In genomic region chr3R:30413795-30414194, dm6 we compare ENCODE assay signal across 1 fruit fly cellular context.
TF ChIP-seq lines count a peak whose summit lies in the region.

No protein-coding gene starts in this region.

TF ChIP-seq in whole organism, embryonic, 481 proteins besides CTCF, POLR2A, EP300 and RAD21 (continued from another document and continues in another):
- TF ChIP-seq rib (GFP tag; IDR thresholded peaks at IDR 0.05; lab: Robert Waterston, UW) = no peak
- 0 out of 2 replicates have a peak, but pooled peaks have one; percentile 16 for TF ChIP-seq danr (GFP tag; IDR thresholded peaks at IDR 0.05; lab: Robert Waterston, UW)
- TF ChIP-seq Rx (GFP tag; IDR thresholded peaks at IDR 0.05; lab: Robert Waterston, UW) = no peak
- peak; percentile 38 for TF ChIP-seq sisA (GFP tag; IDR thresholded peaks at IDR 0.05; lab: Robert Waterston, UW)
- peak; percentile 59 for TF ChIP-seq Ptx1 (GFP tag; IDR thresholded peaks at IDR 0.05; lab: Robert Waterston, UW)
- peak; percentile 59 for TF ChIP-seq CG12391 (tag; optimal IDR thresholded peaks at IDR 0.05; lab: Kevin White, UChicago)
- TF ChIP-seq seq (GFP tag; IDR thresholded peaks at IDR 0.05; lab: Robert Waterston, UW) = 0 out of 2 replicates have a peak, but pooled peaks have one; percentile 22
- peak; percentile 49; the same call in 2 of the 3 replicates for TF ChIP-seq croc (GFP tag; conservative IDR thresholded peaks at IDR 0.05; lab: Robert Waterston, UW)
- TF ChIP-seq CG34422 (GFP tag; IDR thresholded peaks at IDR 0.05; lab: Robert Waterston, UW) = peak; percentile 55; the same call in 1 of the 3 replicates
- no peak for TF ChIP-seq mirr (GFP tag; optimal IDR thresholded peaks at IDR 0.05; lab: Kevin White, UChicago)
- no peak; the same call in 1 of the 2 replicates for TF ChIP-seq onecut (GFP tag; IDR thresholded peaks at IDR 0.05; lab: Robert Waterston, UW)
- TF ChIP-seq CG13894 (tag; optimal IDR thresholded peaks at IDR 0.05; lab: Kevin White, UChicago) = no peak
- no peak for TF ChIP-seq CG31365 (tag; optimal IDR thresholded peaks at IDR 0.05; lab: Kevin White, UChicago)
- TF ChIP-seq lbe (GFP tag; optimal IDR thresholded peaks at IDR 0.05; lab: Kevin White, UChicago) = no peak
- no peak for TF ChIP-seq knrl (GFP tag; IDR thresholded peaks at IDR 0.05; lab: Robert Waterston, UW; ENCODE audit: partially characterized antibody)
- no peak for TF ChIP-seq ftz-f1 (GFP tag; optimal IDR thresholded peaks at IDR 0.05; lab: Kevin White, UChicago)
- peak; percentile 37 for TF ChIP-seq Atf3 (GFP tag; optimal IDR thresholded peaks at IDR 0.05; lab: Kevin White, UChicago)
- TF ChIP-seq fu2 (GFP tag; optimal IDR thresholded peaks at IDR 0.05; lab: Kevin White, UChicago) = no peak
- TF ChIP-seq emc (GFP tag; optimal IDR thresholded peaks at IDR 0.05; lab: Kevin White, UChicago) = no peak
- no peak for TF ChIP-seq CrebB (tag; optimal IDR thresholded peaks at IDR 0.05; lab: Kevin White, UChicago)
- no peak for TF ChIP-seq Kr (GFP tag; optimal IDR thresholded peaks at IDR 0.05; lab: Kevin White, UChicago)
- TF ChIP-seq exex (tag; optimal IDR thresholded peaks at IDR 0.05; lab: Kevin White, UChicago) = no peak
- peak; percentile 63 for TF ChIP-seq CG18599 (GFP tag; optimal IDR thresholded peaks at IDR 0.05; lab: Kevin White, UChicago)
- no peak for TF ChIP-seq shn (GFP tag; optimal IDR thresholded peaks at IDR 0.05; lab: Kevin White, UChicago)
- peak in 1 of 2 experiments; percentile 61 for TF ChIP-seq Pdp1 (GFP tag; optimal IDR thresholded peaks at IDR 0.05; lab: Kevin White, UChicago)
- peak; percentile 62 for TF ChIP-seq CG2678 (tag; optimal IDR thresholded peaks at IDR 0.05; lab: Kevin White, UChicago)
- peak; percentile 74 for TF ChIP-seq zfh1 (GFP tag; IDR thresholded peaks at IDR 0.05; lab: Robert Waterston, UW)
- TF ChIP-seq tgo (GFP tag; IDR thresholded peaks at IDR 0.05; lab: Robert Waterston, UW) = peak; percentile 33; the same call in 1 of the 3 replicates
- no peak for TF ChIP-seq Nf-YA (GFP tag; IDR thresholded peaks at IDR 0.05; lab: Robert Waterston, UW)
- TF ChIP-seq CG12236 (GFP tag; optimal IDR thresholded peaks at IDR 0.05; lab: Kevin White, UChicago) = peak; percentile 38
- peak; percentile 19; the same call in 1 of the 2 replicates for TF ChIP-seq Atf6 (GFP tag; IDR thresholded peaks at IDR 0.05; lab: Robert Waterston, UW)
- no peak for TF ChIP-seq CG1529 (GFP tag; optimal IDR thresholded peaks at IDR 0.05; lab: Kevin White, UChicago)
- TF ChIP-seq wek (GFP tag; optimal IDR thresholded peaks at IDR 0.05; lab: Kevin White, UChicago) = no peak
- peak; percentile 66 for TF ChIP-seq CG6254 (GFP tag; optimal IDR thresholded peaks at IDR 0.05; lab: Kevin White, UChicago)
- TF ChIP-seq D19A (tag; optimal IDR thresholded peaks at IDR 0.05; lab: Kevin White, UChicago) = peak; percentile 16
- TF ChIP-seq nerfin-2 (GFP tag; IDR thresholded peaks at IDR 0.05; lab: Robert Waterston, UW; ENCODE audit: partially characterized antibody) = no peak
- TF ChIP-seq Doc3 (GFP tag; IDR thresholded peaks at IDR 0.05; lab: Robert Waterston, UW; ENCODE audit: partially characterized antibody) = no peak
- TF ChIP-seq hth (optimal IDR thresholded peaks at IDR 0.05; lab: Kevin White, UChicago) = no peak
- no peak for TF ChIP-seq CG30020 (tag; optimal IDR thresholded peaks at IDR 0.05; lab: Kevin White, UChicago)
- TF ChIP-seq Xrp1 (GFP tag; IDR thresholded peaks at IDR 0.05; lab: Robert Waterston, UW) = peak; percentile 78
- TF ChIP-seq CG17802 (tag; optimal IDR thresholded peaks at IDR 0.05; lab: Kevin White, UChicago) = no peak
- peak; percentile 25 for TF ChIP-seq CG8089 (GFP tag; optimal IDR thresholded peaks at IDR 0.05; lab: Kevin White, UChicago)
- TF ChIP-seq fd96Cb (tag; optimal IDR thresholded peaks at IDR 0.05; lab: Kevin White, UChicago) = peak; percentile 62
- peak; percentile 40 for TF ChIP-seq CG7556 (GFP tag; optimal IDR thresholded peaks at IDR 0.05; lab: Kevin White, UChicago)
- TF ChIP-seq CG18011 (GFP tag; optimal IDR thresholded peaks at IDR 0.05; lab: Kevin White, UChicago) = no peak
- TF ChIP-seq tll (GFP tag; optimal IDR thresholded peaks at IDR 0.05; lab: Kevin White, UChicago) = no peak
- no peak for TF ChIP-seq CG31388 (GFP tag; optimal IDR thresholded peaks at IDR 0.05; lab: Kevin White, UChicago)
- no peak for TF ChIP-seq CG8478 (optimal IDR thresholded peaks at IDR 0.05; lab: Kevin White, UChicago)
- peak; percentile 40; the same call in 1 of the 2 replicates for TF ChIP-seq sens-2 (GFP tag; IDR thresholded peaks at IDR 0.05; lab: Robert Waterston, UW)
- no peak for TF ChIP-seq org-1 (GFP tag; optimal IDR thresholded peaks at IDR 0.05; lab: Kevin White, UChicago)
- peak; percentile 24 for TF ChIP-seq CG15011 (GFP tag; optimal IDR thresholded peaks at IDR 0.05; lab: Kevin White, UChicago)
- no peak for TF ChIP-seq bigmax (GFP tag; optimal IDR thresholded peaks at IDR 0.05; lab: Kevin White, UChicago)
- no peak for TF ChIP-seq CG3995 (GFP tag; optimal IDR thresholded peaks at IDR 0.05; lab: Kevin White, UChicago)
- TF ChIP-seq Hr39 (optimal IDR thresholded peaks at IDR 0.05; lab: Kevin White, UChicago) = no peak
- peak; percentile 73 for TF ChIP-seq CG10979 (tag; optimal IDR thresholded peaks at IDR 0.05; lab: Kevin White, UChicago)
- peak; percentile 35 for TF ChIP-seq CG2875 (GFP tag; optimal IDR thresholded peaks at IDR 0.05; lab: Kevin White, UChicago)
- no peak for TF ChIP-seq Dek (tag; optimal IDR thresholded peaks at IDR 0.05; lab: Kevin White, UChicago)
- TF ChIP-seq Gsc (GFP tag; IDR thresholded peaks at IDR 0.05; lab: Robert Waterston, UW) = no peak
- peak; percentile 44 for TF ChIP-seq Atf-2 (GFP tag; optimal IDR thresholded peaks at IDR 0.05; lab: Kevin White, UChicago)
- TF ChIP-seq grau (tag; optimal IDR thresholded peaks at IDR 0.05; lab: Kevin White, UChicago) = peak; percentile 36
- TF ChIP-seq CG7928 (GFP tag; optimal IDR thresholded peaks at IDR 0.05; lab: Kevin White, UChicago) = no peak
- peak in 1 of 2 experiments; percentile 14 for TF ChIP-seq eve (GFP tag; optimal IDR thresholded peaks at IDR 0.05; lab: Kevin White, UChicago)
- no peak for TF ChIP-seq Ravus (GFP tag; IDR thresholded peaks at IDR 0.05; lab: Robert Waterston, UW)
- TF ChIP-seq CG31441 (GFP tag; IDR thresholded peaks at IDR 0.05; lab: Robert Waterston, UW) = peak; percentile 67
- no peak for TF ChIP-seq HLH4C (GFP tag; IDR thresholded peaks at IDR 0.05; lab: Robert Waterston, UW; ENCODE audit: partially characterized antibody)
- TF ChIP-seq Fer2 (tag; optimal IDR thresholded peaks at IDR 0.05; lab: Kevin White, UChicago) = no peak
- TF ChIP-seq CG4617 (GFP tag; optimal IDR thresholded peaks at IDR 0.05; lab: Kevin White, UChicago; ENCODE audit: borderline replicate concordance) = no peak
- no peak for TF ChIP-seq Scr (GFP tag; IDR thresholded peaks at IDR 0.05; lab: Robert Waterston, UW; ENCODE audit: partially characterized antibody)
- TF ChIP-seq phol (tag; optimal IDR thresholded peaks at IDR 0.05; lab: Kevin White, UChicago) = peak; percentile 69
- no peak; the same call in 1 of the 2 replicates for TF ChIP-seq toy (GFP tag; IDR thresholded peaks at IDR 0.05; lab: Robert Waterston, UW)
- 0 out of 3 replicates have a peak, but pooled peaks have one; percentile 15 for TF ChIP-seq Aef1 (GFP tag; IDR thresholded peaks at IDR 0.05; lab: Robert Waterston, UW)
- peak; percentile 19 for TF ChIP-seq zen (tag; optimal IDR thresholded peaks at IDR 0.05; lab: Kevin White, UChicago)
- TF ChIP-seq CG7745 (tag; optimal IDR thresholded peaks at IDR 0.05; lab: Kevin White, UChicago) = no peak
- no peak for TF ChIP-seq B-H2 (GFP tag; optimal IDR thresholded peaks at IDR 0.05; lab: Kevin White, UChicago)
- TF ChIP-seq CHES-1-like (GFP tag; optimal IDR thresholded peaks at IDR 0.05; lab: Kevin White, UChicago) = no peak
- TF ChIP-seq p53 (GFP tag; optimal IDR thresholded peaks at IDR 0.05; lab: Kevin White, UChicago) = no peak
- TF ChIP-seq hbn (GFP tag; IDR thresholded peaks at IDR 0.05; lab: Robert Waterston, UW; ENCODE audit: partially characterized antibody) = no peak
- TF ChIP-seq CG33557 (GFP tag; optimal IDR thresholded peaks at IDR 0.05; lab: Kevin White, UChicago) = no peak
- TF ChIP-seq NfI (GFP tag; optimal IDR thresholded peaks at IDR 0.05; lab: Kevin White, UChicago) = peak; percentile 30
- no peak for TF ChIP-seq CG3281 (GFP tag; optimal IDR thresholded peaks at IDR 0.05; lab: Kevin White, UChicago)
- peak; percentile 38 for TF ChIP-seq Fer3 (tag; optimal IDR thresholded peaks at IDR 0.05; lab: Kevin White, UChicago)
- no peak for TF ChIP-seq unc-4 (GFP tag; IDR thresholded peaks at IDR 0.05; lab: Robert Waterston, UW; ENCODE audit: partially characterized antibody)
- no peak for TF ChIP-seq hb (GFP tag; IDR thresholded peaks at IDR 0.05; lab: Robert Waterston, UW; ENCODE audit: partially characterized antibody)
- no peak for TF ChIP-seq Bteb2 (GFP tag; optimal IDR thresholded peaks at IDR 0.05; lab: Kevin White, UChicago)
- TF ChIP-seq GATAe (GFP tag; conservative IDR thresholded peaks at IDR 0.05; lab: Robert Waterston, UW) = no peak
- no peak for TF ChIP-seq Dbx (GFP tag; IDR thresholded peaks at IDR 0.05; lab: Robert Waterston, UW)
- TF ChIP-seq CG4730 (GFP tag; IDR thresholded peaks at IDR 0.05; lab: Robert Waterston, UW) = peak; percentile 18; the same call in 1 of the 2 replicates
- no peak for TF ChIP-seq peb (GFP tag; IDR thresholded peaks at IDR 0.05; lab: Robert Waterston, UW)
- no peak for TF ChIP-seq pita (GFP tag; optimal IDR thresholded peaks at IDR 0.05; lab: Kevin White, UChicago)
- peak; percentile 51; the same call in 1 of the 2 replicates for TF ChIP-seq ttk (GFP tag; IDR thresholded peaks at IDR 0.05; lab: Robert Waterston, UW)
- TF ChIP-seq tap (tag; optimal IDR thresholded peaks at IDR 0.05; lab: Kevin White, UChicago) = peak; percentile 17
- peak; percentile 49 for TF ChIP-seq ATbp (GFP tag; optimal IDR thresholded peaks at IDR 0.05; lab: Kevin White, UChicago)
- no peak for TF ChIP-seq disco-r (GFP tag; optimal IDR thresholded peaks at IDR 0.05; lab: Kevin White, UChicago)
- no peak for TF ChIP-seq CG31224 (GFP tag; IDR thresholded peaks at IDR 0.05; lab: Robert Waterston, UW)
- TF ChIP-seq Asciz (GFP tag; optimal IDR thresholded peaks at IDR 0.05; lab: Kevin White, UChicago) = peak; percentile 52
- peak; percentile 38; the same call in 1 of the 2 replicates for TF ChIP-seq Ada2b (GFP tag; IDR thresholded peaks at IDR 0.05; lab: Robert Waterston, UW)
- TF ChIP-seq Spps (tag; optimal IDR thresholded peaks at IDR 0.05; lab: Kevin White, UChicago) = peak; percentile 33
- no peak for TF ChIP-seq CG34224 (GFP tag; IDR thresholded peaks at IDR 0.05; lab: Robert Waterston, UW; ENCODE audit: partially characterized antibody)
- TF ChIP-seq BEAF-32 (GFP tag; optimal IDR thresholded peaks at IDR 0.05; lab: Kevin White, UChicago) = no peak
- TF ChIP-seq CG18262 (tag; optimal IDR thresholded peaks at IDR 0.05; lab: Kevin White, UChicago) = peak; percentile 53
- TF ChIP-seq sima (GFP tag; optimal IDR thresholded peaks at IDR 0.05; lab: Kevin White, UChicago) = no peak
- peak; percentile 25 for TF ChIP-seq caup (GFP tag; optimal IDR thresholded peaks at IDR 0.05; lab: Kevin White, UChicago; ENCODE audit: severe bottlenecking)
- no peak for TF ChIP-seq NC2β (GFP tag; optimal IDR thresholded peaks at IDR 0.05; lab: Kevin White, UChicago)
- TF ChIP-seq CG34376 (GFP tag; optimal IDR thresholded peaks at IDR 0.05; lab: Kevin White, UChicago) = no peak
- peak in 1 of 2 experiments; percentile 81 for TF ChIP-seq bsh (GFP tag; optimal IDR thresholded peaks at IDR 0.05; lab: Kevin White, UChicago)
- TF ChIP-seq nom (GFP tag; optimal IDR thresholded peaks at IDR 0.05; lab: Kevin White, UChicago) = no peak
- TF ChIP-seq CG10959 (GFP tag; IDR thresholded peaks at IDR 0.05; lab: Robert Waterston, UW) = peak; percentile 32; the same call in 1 of the 2 replicates
- no peak for TF ChIP-seq Elba2 (GFP tag; optimal IDR thresholded peaks at IDR 0.05; lab: Kevin White, UChicago)
- TF ChIP-seq sna (GFP tag; IDR thresholded peaks at IDR 0.05; lab: Robert Waterston, UW; ENCODE audit: partially characterized antibody) = no peak
- no peak for TF ChIP-seq Hand (GFP tag; optimal IDR thresholded peaks at IDR 0.05; lab: Kevin White, UChicago)
- TF ChIP-seq CG5953 (GFP tag; IDR thresholded peaks at IDR 0.05; lab: Robert Waterston, UW) = no peak
- TF ChIP-seq amos (GFP tag; IDR thresholded peaks at IDR 0.05; lab: Robert Waterston, UW; ENCODE audit: partially characterized antibody) = no peak
- TF ChIP-seq Dref (GFP tag; IDR thresholded peaks at IDR 0.05; lab: Robert Waterston, UW) = no peak
- TF ChIP-seq cad (GFP tag; optimal IDR thresholded peaks at IDR 0.05; lab: Kevin White, UChicago) = no peak
- no peak for TF ChIP-seq CG13775 (GFP tag; optimal IDR thresholded peaks at IDR 0.05; lab: Kevin White, UChicago)
- TF ChIP-seq cato (GFP tag; optimal IDR thresholded peaks at IDR 0.05; lab: Kevin White, UChicago; ENCODE audit: borderline replicate concordance) = peak; percentile 47
- TF ChIP-seq CG10462 (GFP tag; optimal IDR thresholded peaks at IDR 0.05; lab: Kevin White, UChicago) = no peak
- peak; percentile 49 for TF ChIP-seq ind (GFP tag; optimal IDR thresholded peaks at IDR 0.05; lab: Kevin White, UChicago)
- TF ChIP-seq twi (tag; optimal IDR thresholded peaks at IDR 0.05; lab: Kevin White, UChicago) = no peak
- no peak for TF ChIP-seq br (optimal IDR thresholded peaks at IDR 0.05; lab: Kevin White, UChicago)
- no peak for TF ChIP-seq zfh2 (GFP tag; optimal IDR thresholded peaks at IDR 0.05; lab: Kevin White, UChicago)
- peak; percentile 41 for TF ChIP-seq CG13424 (tag; optimal IDR thresholded peaks at IDR 0.05; lab: Kevin White, UChicago)
- peak; percentile 56; the same call in 1 of the 2 replicates for TF ChIP-seq CG8765 (GFP tag; IDR thresholded peaks at IDR 0.05; lab: Robert Waterston, UW)
- peak; percentile 53; the same call in 2 of the 3 replicates for TF ChIP-seq B-H1 (GFP tag; IDR thresholded peaks at IDR 0.05; lab: Robert Waterston, UW)
- no peak for TF ChIP-seq crol (GFP tag; IDR thresholded peaks at IDR 0.05; lab: Robert Waterston, UW)
- peak; percentile 14 for TF ChIP-seq CG15514 (GFP tag; optimal IDR thresholded peaks at IDR 0.05; lab: Kevin White, UChicago)
- TF ChIP-seq CG11456 (GFP tag; IDR thresholded peaks at IDR 0.05; lab: Robert Waterston, UW) = peak; percentile 61; the same call in 1 of the 3 replicates
- peak; percentile 32 for TF ChIP-seq Mes4 (GFP tag; optimal IDR thresholded peaks at IDR 0.05; lab: Kevin White, UChicago)
- no peak for TF ChIP-seq Dfd (GFP tag; optimal IDR thresholded peaks at IDR 0.05; lab: Kevin White, UChicago)
- peak; percentile 45 for TF ChIP-seq CG17829 (tag; optimal IDR thresholded peaks at IDR 0.05; lab: Kevin White, UChicago)
- TF ChIP-seq ara (GFP tag; IDR thresholded peaks at IDR 0.05; lab: Robert Waterston, UW) = peak; percentile 81
